Fruit fly (Drosophila melanogaster): ENCODE results near the gene CG11594.

DNA sequence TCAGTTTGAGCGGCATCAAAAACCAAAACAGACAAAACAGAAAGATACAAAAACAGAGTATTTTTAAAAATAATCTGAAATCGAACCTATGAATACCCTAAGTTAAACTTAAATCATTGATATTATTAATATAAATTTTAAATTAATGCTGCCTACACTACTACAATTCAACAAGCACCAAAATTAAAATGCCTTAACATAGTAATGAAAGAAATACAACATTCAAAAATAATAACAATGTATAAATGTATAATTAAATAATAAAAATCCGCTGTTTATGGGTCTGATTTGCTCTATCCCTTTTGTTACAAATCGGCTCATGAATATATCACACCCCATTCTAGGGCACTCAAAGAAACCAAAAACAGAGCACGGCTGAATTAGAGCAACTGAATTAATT is 23.3 kb upstream of the CG11594 start:
- TF ChIP-seq ERR (GFP tag; optimal IDR thresholded peaks at IDR 0.05) (no peak), CTCF (GFP tag; optimal IDR thresholded peaks at IDR 0.05) (no peak), CG13287 (GFP tag; IDR thresholded peaks at IDR 0.05; ENCODE audit: partially characterized antibody) (no peak), sna (GFP tag; IDR thresholded peaks at IDR 0.05; ENCODE audit: partially characterized antibody) (no peak), Rx (GFP tag; IDR thresholded peaks at IDR 0.05) (no peak), Atf-2 (GFP tag; optimal IDR thresholded peaks at IDR 0.05) (no peak), crp (GFP tag; optimal IDR thresholded peaks at IDR 0.05) (no peak), B-H2 (GFP tag; optimal IDR thresholded peaks at IDR 0.05) (no peak), CG42726 (GFP tag; IDR thresholded peaks at IDR 0.05; ENCODE audit: partially characterized antibody) (no peak), CG6854 (GFP tag; optimal IDR thresholded peaks at IDR 0.05) (no peak), mirr (GFP tag; optimal IDR thresholded peaks at IDR 0.05) (no peak)

All from whole organism, embryonic.